Worm (Caenorhabditis elegans) whole organism, L2 larva: ENCODE data around the gene dhs-18.

Experiments used
- C34F6.9 ChIP-seq: fragments of 150-350 bp; optimal IDR thresholded peaks from 2 replicates; lab custom pipeline; 2014; ENCODE audit warnings: missing biosample characterization, missing genetic modification characterization
- F13H6.1 ChIP-seq: sonication (generic microtip); optimal IDR thresholded peaks from 2 replicates; lab custom pipeline; 2016; ENCODE audit warnings: missing genetic modification characterization, missing compliant biosample characterization
- R02D3.7 ChIP-seq: fragments of 150-350 bp; optimal IDR thresholded peaks from 2 replicates; lab custom pipeline; 2014; ENCODE audit warnings: missing biosample characterization, missing genetic modification characterization
- Y55F3AM.14 ChIP-seq: fragments of 200-800 bp; sonication (Bioruptor generic); optimal IDR thresholded peaks from 2 replicates; lab custom pipeline; 2018; ENCODE audit warnings: mild to moderate bottlenecking, missing genetic modification characterization, missing compliant biosample characterization
- alr-1 ChIP-seq: fragments of 150-350 bp; optimal IDR thresholded peaks from 2 replicates; lab custom pipeline; 2014; ENCODE audit warnings: missing biosample characterization, missing genetic modification characterization
- aly-2 ChIP-seq: fragments of 150-350 bp; optimal IDR thresholded peaks from 2 replicates; lab custom pipeline; 2014; ENCODE audit warnings: missing biosample characterization, missing genetic modification characterization
- ama-1 ChIP-seq: fragments of 150-350 bp; optimal IDR thresholded peaks from 2 replicates; lab custom pipeline; 2018; ENCODE audit warnings: inconsistent platforms
- ceh-16 ChIP-seq: fragments of 150-350 bp; optimal IDR thresholded peaks from 2 replicates; lab custom pipeline; 2014; ENCODE audit warnings: missing biosample characterization, missing genetic modification characterization
- ceh-82 ChIP-seq: fragments of 150-350 bp; optimal IDR thresholded peaks from 2 replicates; lab custom pipeline; 2014; ENCODE audit warnings: missing biosample characterization, missing genetic modification characterization
- crh-2 ChIP-seq: sonication (generic microtip); optimal IDR thresholded peaks from 2 replicates; lab custom pipeline; 2017; ENCODE audit warnings: missing biosample characterization, missing genetic modification characterization
- dmd-4 ChIP-seq: sonication (generic microtip); optimal IDR thresholded peaks from 2 replicates; lab custom pipeline; 2017; ENCODE audit warnings: missing biosample characterization, missing genetic modification characterization
- elt-3 ChIP-seq: sonication (generic microtip); optimal IDR thresholded peaks from 2 replicates; lab custom pipeline; 2017; ENCODE audit warnings: missing biosample characterization, missing genetic modification characterization
- fos-1 ChIP-seq: fragments of 150-350 bp; optimal IDR thresholded peaks from 2 replicates; lab custom pipeline; 2014; ENCODE audit warnings: missing biosample characterization, missing genetic modification characterization
- gmeb-1 ChIP-seq: fragments of 150-350 bp; optimal IDR thresholded peaks from 2 replicates; lab custom pipeline; 2014; ENCODE audit warnings: missing biosample characterization, missing genetic modification characterization
- lin-11 ChIP-seq: fragments of 150-350 bp; sonication (generic microtip); optimal IDR thresholded peaks from 2 replicates; lab custom pipeline; 2014; ENCODE audit warnings: missing biosample characterization, missing genetic modification characterization, inconsistent platforms, mixed read lengths
- lin-13 ChIP-seq: fragments of 150-350 bp; optimal IDR thresholded peaks from 2 replicates; lab custom pipeline; 2014; ENCODE audit warnings: missing biosample characterization, missing genetic modification reagents, missing genetic modification characterization
- lin-39 ChIP-seq: fragments of 150-350 bp; optimal IDR thresholded peaks from 2 replicates; lab custom pipeline; 2014; ENCODE audit warnings: missing biosample characterization, missing genetic modification reagents, missing genetic modification characterization
- mab-5 ChIP-seq: fragments of 150-350 bp; optimal IDR thresholded peaks from 2 replicates; lab custom pipeline; 2014; ENCODE audit warnings: missing biosample characterization, missing genetic modification characterization
- mbf-1 ChIP-seq: sonication (generic microtip); optimal IDR thresholded peaks from 2 replicates; lab custom pipeline; 2017; ENCODE audit warnings: missing biosample characterization, missing genetic modification characterization
- mdl-1 ChIP-seq, 2 experiments: fragments of 150-350 bp in 1 of 2; sonication (generic microtip) in 1 of 2; optimal IDR thresholded peaks; 2 replicates each; lab custom pipeline; 2017; ENCODE audit warnings: missing biosample characterization in 2 of 2, missing genetic modification characterization in 2 of 2
- nhr-10 ChIP-seq: sonication (generic microtip); optimal IDR thresholded peaks from 2 replicates; lab custom pipeline; 2017; ENCODE audit warnings: missing biosample characterization, missing genetic modification characterization
- nhr-11 ChIP-seq: fragments of 150-350 bp; optimal IDR thresholded peaks from 2 replicates; lab custom pipeline; 2014; ENCODE audit warnings: missing biosample characterization, missing genetic modification characterization
- nhr-12 ChIP-seq: fragments of 150-350 bp; optimal IDR thresholded peaks from 2 replicates; lab custom pipeline; 2014; ENCODE audit warnings: missing biosample characterization, missing genetic modification characterization
- nhr-129 ChIP-seq: fragments of 150-350 bp; optimal IDR thresholded peaks from 2 replicates; lab custom pipeline; 2014; ENCODE audit warnings: missing biosample characterization, missing genetic modification characterization
- nhr-21 ChIP-seq: fragments of 150-350 bp; optimal IDR thresholded peaks from 2 replicates; lab custom pipeline; 2014; ENCODE audit warnings: missing biosample characterization, missing genetic modification characterization
- nhr-23 ChIP-seq: fragments of 150-350 bp; optimal IDR thresholded peaks from 2 replicates; lab custom pipeline; 2014; ENCODE audit warnings: missing biosample characterization, missing genetic modification reagents, missing genetic modification characterization
- nhr-237 ChIP-seq: fragments of 150-350 bp; optimal IDR thresholded peaks from 2 replicates; lab custom pipeline; 2014; ENCODE audit warnings: missing biosample characterization, missing genetic modification characterization
- nhr-25 ChIP-seq: fragments of 150-350 bp; sonication (generic microtip); optimal IDR thresholded peaks from 3 replicates; lab custom pipeline; 2014; ENCODE audit warnings: missing biosample characterization, missing genetic modification characterization
- nhr-6 ChIP-seq: fragments of 150-350 bp; optimal IDR thresholded peaks from 2 replicates; lab custom pipeline; 2014; ENCODE audit warnings: missing biosample characterization, missing genetic modification characterization
- nhr-77 ChIP-seq: fragments of 150-350 bp; optimal IDR thresholded peaks from 2 replicates; lab custom pipeline; 2014; ENCODE audit warnings: missing biosample characterization, missing genetic modification characterization
- peb-1 ChIP-seq: fragments of 150-350 bp; optimal IDR thresholded peaks from 2 replicates; lab custom pipeline; 2014; ENCODE audit warnings: missing biosample characterization, missing genetic modification characterization
- sem-4 ChIP-seq: fragments of 150-350 bp; optimal IDR thresholded peaks from 2 replicates; lab custom pipeline; 2014; ENCODE audit warnings: missing biosample characterization, missing genetic modification reagents, missing genetic modification characterization
- skn-1 ChIP-seq: sonication (generic microtip); optimal IDR thresholded peaks from 2 replicates; lab custom pipeline; 2017; ENCODE audit warnings: missing biosample characterization, missing genetic modification characterization
- sma-3 ChIP-seq: sonication (generic microtip); optimal IDR thresholded peaks from 2 replicates; lab custom pipeline; 2016; ENCODE audit warnings: missing genetic modification reagents, missing genetic modification characterization, missing compliant biosample characterization
- sma-9 ChIP-seq, 2 experiments: fragments of 150-350 bp in 1 of 2; sonication (generic microtip) in 1 of 2; optimal IDR thresholded peaks; 2 replicates each; lab custom pipeline; 2014 to 2016; ENCODE audit warnings: missing genetic modification characterization in 2 of 2, mild to moderate bottlenecking in 1 of 2, missing biosample characterization in 1 of 2, missing compliant biosample characterization in 1 of 2, missing genetic modification reagents in 1 of 2, moderate library complexity in 1 of 2
- snpc-4 ChIP-seq: fragments of 150-350 bp; optimal IDR thresholded peaks from 2 replicates; lab custom pipeline; 2014; ENCODE audit warnings: missing biosample characterization, missing genetic modification characterization
- unc-39 ChIP-seq: fragments of 150-350 bp; optimal IDR thresholded peaks from 2 replicates; lab custom pipeline; 2014; ENCODE audit warnings: missing biosample characterization, missing genetic modification characterization
- unc-62 ChIP-seq: fragments of 150-350 bp; optimal IDR thresholded peaks from 2 replicates; lab custom pipeline; 2014; ENCODE audit warnings: missing biosample characterization, missing genetic modification reagents, missing genetic modification characterization
- zag-1 ChIP-seq: fragments of 150-350 bp; optimal IDR thresholded peaks from 2 replicates; lab custom pipeline; 2014; ENCODE audit warnings: missing biosample characterization, missing genetic modification characterization
- ztf-1 ChIP-seq: fragments of 200-800 bp; sonication (Bioruptor generic); conservative IDR thresholded peaks from 2 replicates; pipeline ENCODE4 v1.3.6; 2022; ENCODE audit warnings: missing genetic modification characterization, missing compliant biosample characterization
- ztf-11 ChIP-seq: sonication (generic microtip); optimal IDR thresholded peaks from 2 replicates; lab custom pipeline; 2017; ENCODE audit warnings: missing biosample characterization, missing genetic modification characterization
- ztf-4 ChIP-seq: fragments of 150-350 bp; optimal IDR thresholded peaks from 2 replicates; lab custom pipeline; 2014; ENCODE audit warnings: missing biosample characterization, missing genetic modification characterization

Gene dhs-18

DNA sequence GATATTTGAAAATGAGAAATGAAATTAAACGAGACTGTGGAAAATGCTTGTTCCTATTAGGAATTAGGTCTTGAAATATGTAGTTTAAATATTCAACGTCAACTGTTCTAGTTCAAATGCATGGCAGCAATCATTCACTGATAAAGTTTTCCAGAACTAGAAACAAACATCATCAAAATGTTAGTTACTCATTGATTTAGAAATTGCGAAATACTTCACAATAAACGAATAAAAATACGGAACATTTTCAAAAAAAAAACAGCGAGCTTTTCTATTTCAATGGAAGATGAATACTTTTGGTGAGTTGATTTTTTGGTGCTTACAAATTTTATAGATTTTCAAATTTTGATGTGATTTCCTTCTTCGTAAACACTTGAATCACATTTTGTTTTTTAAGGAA lies 4.1 kb downstream of the dhs-18 start, which contains the start of gene C45B11.2:
Gene C45B11.2, plus strand, starts transcription at position 173 of the 400 bp plus-strand sequence.
- TF ChIP-seq nhr-21 (tag; lab: Kevin White, UChicago) (no peak), nhr-129 (peak; percentile 52), lin-13 (GFP tag; lab: Kevin White, UChicago) (no peak), aly-2 (tag; lab: Kevin White, UChicago) (no peak), unc-62 (GFP tag; lab: Kevin White, UChicago) (no peak), fos-1 (peak; percentile 37), sma-9 (GFP tag; optimal IDR thresholded peaks at IDR 0.05; lab: Kevin White, UChicago) (no peak), sma-9 (tag; optimal IDR thresholded peaks at IDR 0.05; lab: Kevin White, UChicago) (no peak)

DNA sequence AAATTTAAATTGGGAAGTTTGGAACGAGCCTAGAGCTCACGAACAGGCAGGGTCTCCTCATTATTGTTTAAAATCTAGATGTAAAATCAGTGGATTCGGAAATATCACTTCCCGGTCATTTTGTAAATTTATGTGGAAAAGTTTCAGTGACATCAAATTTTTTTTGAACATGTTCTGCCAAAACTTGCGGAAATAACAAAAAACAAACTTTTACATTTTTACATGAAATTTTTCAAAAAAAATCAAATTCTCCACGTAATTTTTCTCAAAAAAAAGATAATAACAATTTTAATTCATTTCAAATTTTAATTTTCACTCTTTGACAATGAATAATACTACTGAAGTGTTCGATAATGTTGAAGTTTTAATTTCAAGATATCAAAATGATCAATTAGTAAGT lies 5.1 kb downstream of the dhs-18 start, which contains the start of gene C45B11.5:
Gene C45B11.5, plus strand, starts transcription at position 301 of the 400 bp plus-strand sequence.
- TF ChIP-seq skn-1 (tag; lab: Kevin White, UChicago) = no peak
- no peak for TF ChIP-seq peb-1 (tag; lab: Kevin White, UChicago)
- TF ChIP-seq nhr-10 (tag; lab: Kevin White, UChicago) = no peak
- TF ChIP-seq sma-3 (GFP tag; lab: Kevin White, UChicago) = no peak
- TF ChIP-seq nhr-23 = no peak

ce11 chrV:11040473-11040872 lies 6.2 kb downstream of the dhs-18 start, which contains the start of gene C45B11.8:
C45B11.8 (plus strand) TSS chrV:11040773.
- TF ChIP-seq ztf-4 (tag; lab: Kevin White, UChicago) (no peak), crh-2 (tag; lab: Kevin White, UChicago) (no peak), F13H6.1 (tag; lab: Kevin White, UChicago) (no peak), R02D3.7 (tag; lab: Kevin White, UChicago) (no peak), elt-3 (no peak), dmd-4 (tag; lab: Kevin White, UChicago) (no peak), alr-1 (tag; lab: Kevin White, UChicago) (no peak)

DNA sequence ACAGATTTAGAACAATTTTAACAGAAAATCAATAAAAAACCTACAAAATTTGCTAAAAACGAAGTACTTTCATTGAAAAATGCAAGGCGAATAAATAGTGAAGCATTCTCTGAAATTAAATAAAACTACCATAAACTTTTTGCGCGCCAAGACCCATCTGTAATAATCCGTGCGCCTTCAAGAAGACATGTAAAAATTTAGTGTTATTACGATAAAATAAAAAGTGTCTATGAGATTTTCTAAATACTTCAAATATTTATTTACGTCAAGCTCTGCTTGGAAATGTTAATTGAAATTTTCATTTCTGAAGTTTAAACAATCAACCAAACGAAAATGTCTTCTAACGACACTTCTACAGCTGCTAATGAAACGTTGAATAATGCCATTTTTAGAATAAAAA lies 6.6 kb downstream of the dhs-18 start, which contains the start of gene C45B11.9:
Gene C45B11.9, plus strand, starts transcription at position 301 of the 400 bp plus-strand sequence.
- no peak for TF ChIP-seq ztf-11
- TF ChIP-seq peb-1 (tag; lab: Kevin White, UChicago) = no peak
- no peak for TF ChIP-seq crh-2 (tag; lab: Kevin White, UChicago)
- no peak for TF ChIP-seq nhr-10 (tag; lab: Kevin White, UChicago)
- no peak for TF ChIP-seq nhr-6
- TF ChIP-seq Y55F3AM.14 = no peak
- no peak for TF ChIP-seq mbf-1 (tag; lab: Kevin White, UChicago)
- no peak for TF ChIP-seq ceh-82 (tag; lab: Kevin White, UChicago)
- no peak for TF ChIP-seq snpc-4 (tag; lab: Kevin White, UChicago)
- no peak for TF ChIP-seq nhr-77
- no peak for TF ChIP-seq fos-1
- no peak for TF ChIP-seq skn-1 (tag; lab: Kevin White, UChicago)

- peak; percentile 84 for TF ChIP-seq lin-13 (GFP tag; lab: Kevin White, UChicago)
- TF ChIP-seq unc-62 (GFP tag; lab: Kevin White, UChicago) = no peak
- TF ChIP-seq C34F6.9 (tag; lab: Kevin White, UChicago) = peak; percentile 93
- no peak for TF ChIP-seq nhr-237 (tag; lab: Kevin White, UChicago)
- TF ChIP-seq crh-2 (tag; lab: Kevin White, UChicago) = peak; percentile 74
- no peak for TF ChIP-seq ceh-16 (tag; lab: Kevin White, UChicago)
- no peak for TF ChIP-seq alr-1 (tag; lab: Kevin White, UChicago)
- TF ChIP-seq ama-1 (lab: Kevin White, UChicago) = no peak
- TF ChIP-seq skn-1 (tag; lab: Kevin White, UChicago) = no peak
- no peak for TF ChIP-seq mbf-1 (tag; lab: Kevin White, UChicago)
- no peak for TF ChIP-seq elt-3
- TF ChIP-seq lin-39 (tag; lab: Kevin White, UChicago) = no peak
- TF ChIP-seq nhr-21 (tag; lab: Kevin White, UChicago) = peak; percentile 39
- no peak for TF ChIP-seq nhr-12
- peak; percentile 62 for TF ChIP-seq sma-9 (GFP tag; optimal IDR thresholded peaks at IDR 0.05; lab: Kevin White, UChicago)
- TF ChIP-seq sma-9 (tag; optimal IDR thresholded peaks at IDR 0.05; lab: Kevin White, UChicago) = no peak
- TF ChIP-seq zag-1 (tag; lab: Kevin White, UChicago) = peak; percentile 12
- peak; percentile 45 for TF ChIP-seq sem-4 (tag; lab: Kevin White, UChicago)
- no peak for TF ChIP-seq ztf-11
- no peak for TF ChIP-seq peb-1 (tag; lab: Kevin White, UChicago)
- peak; percentile 76 for TF ChIP-seq fos-1
- TF ChIP-seq nhr-6 = peak; percentile 75
- no peak for TF ChIP-seq ztf-1 (GFP tag; lab: Robert Waterston, UW)
- TF ChIP-seq mab-5 (tag; lab: Kevin White, UChicago) = no peak
- TF ChIP-seq unc-39 (tag; lab: Kevin White, UChicago) = no peak
- TF ChIP-seq nhr-11 = no peak
- TF ChIP-seq R02D3.7 (tag; lab: Kevin White, UChicago) = no peak
- TF ChIP-seq nhr-25 = peak; percentile 76
- TF ChIP-seq snpc-4 (tag; lab: Kevin White, UChicago) = no peak
- TF ChIP-seq mdl-1 (tag; optimal IDR thresholded peaks at IDR 0.05; lab: Kevin White, UChicago) = no peak
- TF ChIP-seq gmeb-1 (tag; lab: Kevin White, UChicago) = peak; percentile 69
- TF ChIP-seq F13H6.1 (tag; lab: Kevin White, UChicago) = peak; percentile 81
- no peak for TF ChIP-seq lin-11
- peak; percentile 37 for TF ChIP-seq Y55F3AM.14
- TF ChIP-seq dmd-4 (tag; lab: Kevin White, UChicago) = no peak
These were observed 7.2 kb downstream of the dhs-18 start, which contains the start of gene pak-2 for ce11 chrV:11039379-11039954. pak-2 (minus strand) TSS chrV:11039429.
